Worm (Caenorhabditis elegans) whole organism, L4 larva: ENCODE data around the gene R02F2.7.

Experiments used
- D1046.2 ChIP-seq: fragments of 200-800 bp; sonication (Bioruptor generic); IDR thresholded peaks from 2 replicates; pipeline ENCODE4 v1.3.6; 2022; ENCODE audit warnings: missing genetic modification characterization, missing compliant biosample characterization
- F49E8.2 ChIP-seq: sonication (generic microtip); optimal IDR thresholded peaks from 2 replicates; lab custom pipeline; 2016; ENCODE audit warnings: missing compliant biosample characterization, mild to moderate bottlenecking, missing genetic modification characterization, borderline replicate concordance
- R02D3.7 ChIP-seq: fragments of 150-350 bp; sonication (generic microtip); optimal IDR thresholded peaks from 3 replicates; lab custom pipeline; 2014; ENCODE audit warnings: missing biosample characterization, missing genetic modification characterization
- T20F7.1 ChIP-seq: fragments of 200-800 bp; sonication (Bioruptor generic); optimal IDR thresholded peaks from 2 replicates; lab custom pipeline; 2018; ENCODE audit warnings: mild to moderate bottlenecking, missing genetic modification characterization, missing compliant biosample characterization
- T26A8.4 ChIP-seq: fragments of 200-800 bp; sonication (Bioruptor generic); IDR thresholded peaks from 2 replicates; pipeline ENCODE4 v1.3.6; 2022; ENCODE audit warnings: missing genetic modification characterization, missing compliant biosample characterization
- Y48G9A.11 ChIP-seq: fragments of 200-800 bp; sonication (Bioruptor generic); IDR thresholded peaks from 2 replicates; pipeline ENCODE4 v1.3.6; 2022; ENCODE audit warnings: missing genetic modification reagents, missing genetic modification characterization, missing compliant biosample characterization
- Y75B8A.6 ChIP-seq: fragments of 200-800 bp; sonication (Bioruptor generic); IDR thresholded peaks from 2 replicates; pipeline ENCODE4 v1.3.6; 2022; ENCODE audit warnings: missing genetic modification reagents, missing genetic modification characterization, missing compliant biosample characterization
- ZK337.2 ChIP-seq: fragments of 200-800 bp; sonication (Bioruptor generic); IDR thresholded peaks from 2 replicates; pipeline ENCODE4 v1.3.6; 2022; ENCODE audit warnings: missing genetic modification reagents, missing genetic modification characterization, missing compliant biosample characterization
- ZK546.5 ChIP-seq, 2 experiments: sonication (generic microtip); optimal IDR thresholded peaks; 2 replicates each; lab custom pipeline; 2017; ENCODE audit warnings: missing biosample characterization in 2 of 2, missing genetic modification characterization in 2 of 2
- aha-1 ChIP-seq: fragments of 150-350 bp; peaks from one replicate; lab custom pipeline; 2014; ENCODE audit warnings: missing biosample characterization, missing genetic modification characterization
- ama-1 ChIP-seq: fragments of 150-350 bp; optimal IDR thresholded peaks from 2 replicates; lab custom pipeline; 2014; ENCODE audit warnings: inconsistent platforms, mixed read lengths
- ceh-20 ChIP-seq: fragments of 200-800 bp; sonication (Bioruptor generic); IDR thresholded peaks from 2 replicates; pipeline ENCODE4 v1.3.6; 2022; ENCODE audit warnings: missing genetic modification reagents, missing genetic modification characterization, missing compliant biosample characterization
- ceh-28 ChIP-seq: fragments of 150-350 bp; optimal IDR thresholded peaks from 2 replicates; lab custom pipeline; 2014; ENCODE audit warnings: missing biosample characterization, missing genetic modification reagents, missing genetic modification characterization
- cey-2 ChIP-seq: sonication (generic microtip); optimal IDR thresholded peaks from 3 replicates; lab custom pipeline; 2017; ENCODE audit warnings: missing genetic modification characterization, mild to moderate bottlenecking, missing compliant biosample characterization, antibody characterized with exemption, borderline replicate concordance; ENCODE audit not compliant: insufficient read depth
- daf-16 ChIP-seq, 3 experiments: sonication (generic microtip); optimal IDR thresholded peaks; 2 replicates each; lab custom pipeline; 2016 to 2017; ENCODE audit warnings: missing genetic modification characterization in 3 of 3, missing genetic modification reagents in 3 of 3, mild to moderate bottlenecking in 2 of 3, missing compliant biosample characterization in 2 of 3, missing biosample characterization in 1 of 3, moderate library complexity in 1 of 3
- dve-1 ChIP-seq: sonication (generic microtip); optimal IDR thresholded peaks from 2 replicates; lab custom pipeline; 2017; ENCODE audit warnings: antibody characterized with exemption, mild to moderate bottlenecking, missing genetic modification characterization, missing compliant biosample characterization; ENCODE audit not compliant: insufficient read depth
- fos-1 ChIP-seq: fragments of 150-350 bp; optimal IDR thresholded peaks from 2 replicates; lab custom pipeline; 2014; ENCODE audit warnings: missing biosample characterization, missing genetic modification characterization
- hif-1 ChIP-seq, 2 experiments: sonication (generic microtip); optimal IDR thresholded peaks; 2 replicates each; lab custom pipeline; 2016 to 2017; ENCODE audit warnings: missing compliant biosample characterization in 2 of 2, missing genetic modification characterization in 2 of 2, missing genetic modification reagents in 2 of 2, missing genotype in 2 of 2, mild to moderate bottlenecking in 1 of 2
- hlh-11 ChIP-seq: fragments of 200-800 bp; sonication (Bioruptor generic); optimal IDR thresholded peaks from 2 replicates; lab custom pipeline; 2018; ENCODE audit warnings: mild to moderate bottlenecking, missing genetic modification characterization, missing compliant biosample characterization
- hlh-30 ChIP-seq: sonication (generic microtip); optimal IDR thresholded peaks from 2 replicates; lab custom pipeline; 2017; ENCODE audit warnings: antibody characterized with exemption, mild to moderate bottlenecking, missing genetic modification characterization, missing compliant biosample characterization; ENCODE audit not compliant: insufficient read depth
- hmg-1.1 ChIP-seq: fragments of 200-800 bp; sonication (Bioruptor generic); IDR thresholded peaks from 2 replicates; pipeline ENCODE4 v1.3.6; 2022; ENCODE audit warnings: missing genetic modification reagents, missing genetic modification characterization, missing compliant biosample characterization
- jun-1 ChIP-seq: fragments of 150-350 bp; optimal IDR thresholded peaks from 2 replicates; lab custom pipeline; 2014; ENCODE audit warnings: missing biosample characterization, missing genetic modification reagents, missing genetic modification characterization
- lim-7 ChIP-seq: fragments of 200-800 bp; sonication (Bioruptor generic); IDR thresholded peaks from 2 replicates; pipeline ENCODE4 v1.3.6; 2022; ENCODE audit warnings: missing genetic modification characterization, missing compliant biosample characterization
- lin-1 ChIP-seq: fragments of 200-800 bp; sonication (Bioruptor generic); IDR thresholded peaks from 2 replicates; pipeline ENCODE4 v1.3.6; 2022; ENCODE audit warnings: missing genetic modification reagents, missing genetic modification characterization, missing compliant biosample characterization
- lin-13 ChIP-seq: fragments of 150-350 bp; optimal IDR thresholded peaks from 2 replicates; lab custom pipeline; 2014; ENCODE audit warnings: missing biosample characterization, missing genetic modification reagents, missing genetic modification characterization
- lin-38 ChIP-seq: fragments of 200-800 bp; sonication (Bioruptor generic); IDR thresholded peaks from 2 replicates; pipeline ENCODE4 v1.3.6; 2022; ENCODE audit warnings: missing genetic modification reagents, missing genetic modification characterization, missing compliant biosample characterization
- lin-39 ChIP-seq: fragments of 150-350 bp; optimal IDR thresholded peaks from 2 replicates; lab custom pipeline; 2014; ENCODE audit warnings: missing biosample characterization, missing genetic modification reagents, missing genetic modification characterization
- lir-3 ChIP-seq: sonication (generic microtip); optimal IDR thresholded peaks from 2 replicates; lab custom pipeline; 2016; ENCODE audit warnings: mild to moderate bottlenecking, missing genetic modification characterization, missing compliant biosample characterization
- lsy-2 ChIP-seq, 2 experiments: fragments of 150-350 bp in 1 of 2; sonication (generic microtip) in 1 of 2; optimal IDR thresholded peaks; 2 replicates each; lab custom pipeline; 2014 to 2017; ENCODE audit warnings: missing biosample characterization in 2 of 2, missing genetic modification characterization in 2 of 2
- madf-5 ChIP-seq, 2 experiments: fragments of 200-800 bp; sonication (Bioruptor generic); IDR thresholded peaks; 2 replicates each; pipeline ENCODE4 v1.3.6; 2022; ENCODE audit warnings: missing compliant biosample characterization in 2 of 2, missing genetic modification characterization in 2 of 2
- mep-1 ChIP-seq: fragments of 150-350 bp; sonication (generic microtip); optimal IDR thresholded peaks from 3 replicates; lab custom pipeline; 2014; ENCODE audit warnings: missing biosample characterization, missing genetic modification characterization
- mes-2 ChIP-seq: sonication (generic microtip); optimal IDR thresholded peaks from 2 replicates; lab custom pipeline; 2016; ENCODE audit warnings: missing genotype, mild to moderate bottlenecking, missing genetic modification characterization, missing compliant biosample characterization; ENCODE audit not compliant: poor library complexity, severe bottlenecking
- nhr-10 ChIP-seq: fragments of 150-350 bp; optimal IDR thresholded peaks from 2 replicates; lab custom pipeline; 2014; ENCODE audit warnings: missing biosample characterization, missing genetic modification characterization
- nhr-111 ChIP-seq: fragments of 200-800 bp; sonication (Bioruptor generic); optimal IDR thresholded peaks from 2 replicates; lab custom pipeline; 2018; ENCODE audit warnings: mild to moderate bottlenecking, missing genetic modification characterization, missing compliant biosample characterization
- nhr-237 ChIP-seq: sonication (generic microtip); optimal IDR thresholded peaks from 2 replicates; lab custom pipeline; 2017; ENCODE audit warnings: missing biosample characterization, missing genetic modification characterization
- nhr-28 ChIP-seq: fragments of 150-350 bp; optimal IDR thresholded peaks from 2 replicates; lab custom pipeline; 2014; ENCODE audit warnings: missing biosample characterization, missing genetic modification characterization
- nhr-6 ChIP-seq: fragments of 150-350 bp; optimal IDR thresholded peaks from 2 replicates; lab custom pipeline; 2014; ENCODE audit warnings: missing biosample characterization, missing genetic modification characterization
- php-3 ChIP-seq: fragments of 200-800 bp; sonication (Bioruptor generic); IDR thresholded peaks from 2 replicates; pipeline ENCODE4 v1.3.6; 2022; ENCODE audit warnings: missing genetic modification reagents, missing genetic modification characterization, missing compliant biosample characterization
- pqm-1 ChIP-seq: sonication (generic microtip); optimal IDR thresholded peaks from 2 replicates; lab custom pipeline; 2017; ENCODE audit warnings: missing biosample characterization, missing genetic modification characterization
- snpc-1.2 ChIP-seq: fragments of 200-800 bp; sonication (Bioruptor generic); IDR thresholded peaks from 2 replicates; pipeline ENCODE4 v1.3.6; 2022; ENCODE audit warnings: missing genetic modification reagents, missing genetic modification characterization, missing compliant biosample characterization
- tag-97 ChIP-seq: fragments of 200-800 bp; sonication (Bioruptor generic); IDR thresholded peaks from 2 replicates; pipeline ENCODE4 v1.3.6; 2022; ENCODE audit warnings: missing genetic modification characterization, missing compliant biosample characterization
- tra-1 ChIP-seq: fragments of 200-800 bp; sonication (Bioruptor generic); IDR thresholded peaks from 2 replicates; pipeline ENCODE4 v1.3.6; 2022; ENCODE audit warnings: missing genetic modification reagents, missing genetic modification characterization, missing compliant biosample characterization
- unc-62 ChIP-seq, 3 experiments: fragments of 150-350 bp in 1 of 3; sonication (generic microtip); optimal IDR thresholded peaks in 2 of 3; peaks in 1 of 3; 1 replicate in 1 of 3; 2 replicates in 2 of 3; lab custom pipeline; 2014 to 2017; ENCODE audit warnings: missing biosample characterization in 3 of 3, missing genetic modification characterization in 3 of 3, missing genetic modification reagents in 3 of 3, missing genotype in 1 of 3
- ztf-7 ChIP-seq: fragments of 150-350 bp; optimal IDR thresholded peaks from 2 replicates; lab custom pipeline; 2014; ENCODE audit warnings: missing biosample characterization, missing genetic modification characterization

R02F2.7 gene

ce11 chrIII:5504164-5504563 lies 20.6 kb upstream of the R02F2.7 start (continued):
- TF ChIP-seq hif-1 (tag; optimal IDR thresholded peaks at IDR 0.05; lab: Kevin White, UChicago) (peak in 1 of 2 experiments; percentile 14), ceh-20 (no peak), nhr-6 (tag; lab: Kevin White, UChicago) (peak; percentile 35), ama-1 (lab: Kevin White, UChicago) (peak; percentile 83), ZK337.2 (GFP tag; lab: Robert Waterston, UW) (no peak), lin-1 (peak; percentile 50; the same call in 1 of the 2 replicates), hmg-1.1 (GFP tag; lab: Robert Waterston, UW) (peak; percentile 36; the same call in 1 of the 2 replicates), madf-5 (GFP tag; IDR thresholded peaks at IDR 0.05; lab: Robert Waterston, UW) (no peak), php-3 (GFP tag; lab: Robert Waterston, UW) (0 out of 2 replicates have a peak, but pooled peaks have one; percentile 40), hlh-11 (tag; lab: Kevin White, UChicago) (peak; percentile 66), pqm-1 (tag; lab: Kevin White, UChicago) (peak; percentile 31), R02D3.7 (tag; lab: Kevin White, UChicago) (no peak), nhr-28 (tag; lab: Kevin White, UChicago) (peak; percentile 43)

- TF ChIP-seq mes-2 (tag; lab: Kevin White, UChicago) (peak; percentile 37), T20F7.1 (GFP tag; lab: Kevin White, UChicago) (no peak), Y48G9A.11 (peak; percentile 81), tag-97 (GFP tag; lab: Robert Waterston, UW) (no peak), aha-1 (tag; lab: Kevin White, UChicago) (peak; percentile 68), F49E8.2 (tag; lab: Kevin White, UChicago) (peak; percentile 30), lin-38 (GFP tag; lab: Robert Waterston, UW) (peak; percentile 25)
Measured at ce11 chrIII:5503669-5504068, 20.1 kb upstream of the R02F2.7 start.

ce11 chrIII:5502915-5503575 lies 19.5 kb upstream of the R02F2.7 start:
- peak; percentile 49 for TF ChIP-seq mep-1 (tag; lab: Kevin White, UChicago)
- TF ChIP-seq nhr-10 (tag; lab: Kevin White, UChicago): peak; percentile 65
- TF ChIP-seq ztf-7: peak; percentile 93
- peak; percentile 57 to 63 for TF ChIP-seq lsy-2 (tag; optimal IDR thresholded peaks at IDR 0.05; lab: Kevin White, UChicago)
- TF ChIP-seq madf-5 (GFP tag; IDR thresholded peaks at IDR 0.05; lab: Robert Waterston, UW): no peak
- peak; percentile 98 for TF ChIP-seq aha-1 (tag; lab: Kevin White, UChicago)
- no peak for TF ChIP-seq Y75B8A.6 (GFP tag; lab: Robert Waterston, UW)
- no peak for TF ChIP-seq D1046.2
- TF ChIP-seq cey-2: peak; percentile 34
- TF ChIP-seq hlh-30 (tag; lab: Kevin White, UChicago): peak; percentile 91
- peak; percentile 79 for TF ChIP-seq php-3 (GFP tag; lab: Robert Waterston, UW)
- TF ChIP-seq fos-1 (tag; lab: Kevin White, UChicago): no peak
- no peak for TF ChIP-seq lim-7 (GFP tag; lab: Robert Waterston, UW)
- TF ChIP-seq T26A8.4: no peak; the same call in 1 of the 2 replicates
- no peak for TF ChIP-seq lin-13
- TF ChIP-seq nhr-111 (GFP tag; lab: Kevin White, UChicago): no peak
- TF ChIP-seq ZK546.5 (tag; optimal IDR thresholded peaks at IDR 0.05; lab: Kevin White, UChicago): no peak
- no peak for TF ChIP-seq nhr-237
- peak; percentile 27 for TF ChIP-seq lin-39 (tag; lab: Kevin White, UChicago)
- no peak for TF ChIP-seq daf-16 (GFP tag; optimal IDR thresholded peaks at IDR 0.05; lab: Kevin White, UChicago)
- TF ChIP-seq daf-16 (tag; optimal IDR thresholded peaks at IDR 0.05; lab: Kevin White, UChicago): peak; percentile 83
- TF ChIP-seq unc-62 (GFP tag; optimal IDR thresholded peaks at IDR 0.05 in 1 of 2; lab: Kevin White, UChicago): peak; percentile 8 to 74
- no peak for TF ChIP-seq unc-62 (tag; optimal IDR thresholded peaks at IDR 0.05; lab: Kevin White, UChicago)
- TF ChIP-seq tra-1 (GFP tag; lab: Robert Waterston, UW): peak; percentile 33; the same call in 1 of the 2 replicates
- TF ChIP-seq snpc-1.2 (GFP tag; lab: Robert Waterston, UW): no peak
- peak; percentile 32 for TF ChIP-seq nhr-6 (tag; lab: Kevin White, UChicago)
- no peak for TF ChIP-seq ZK337.2 (GFP tag; lab: Robert Waterston, UW)
- no peak for TF ChIP-seq jun-1 (tag; lab: Kevin White, UChicago)
- TF ChIP-seq ceh-28 (tag; lab: Kevin White, UChicago): no peak
- no peak for TF ChIP-seq lir-3
- TF ChIP-seq dve-1: peak; percentile 92
- TF ChIP-seq T20F7.1 (GFP tag; lab: Kevin White, UChicago): peak; percentile 85
